Worm (Caenorhabditis elegans): ENCODE measurements around the gene icl-1.

The icl-1 gene

ce11 chrV:712882-713281 is 14.9 kb downstream of the icl-1 start, which contains the start of gene cyp-33C11:
Gene cyp-33C11 (minus strand): TSS chrV:712982.
- no peak for TF ChIP-seq him-1 (tag; optimal IDR thresholded peaks at IDR 0.05)

DNA sequence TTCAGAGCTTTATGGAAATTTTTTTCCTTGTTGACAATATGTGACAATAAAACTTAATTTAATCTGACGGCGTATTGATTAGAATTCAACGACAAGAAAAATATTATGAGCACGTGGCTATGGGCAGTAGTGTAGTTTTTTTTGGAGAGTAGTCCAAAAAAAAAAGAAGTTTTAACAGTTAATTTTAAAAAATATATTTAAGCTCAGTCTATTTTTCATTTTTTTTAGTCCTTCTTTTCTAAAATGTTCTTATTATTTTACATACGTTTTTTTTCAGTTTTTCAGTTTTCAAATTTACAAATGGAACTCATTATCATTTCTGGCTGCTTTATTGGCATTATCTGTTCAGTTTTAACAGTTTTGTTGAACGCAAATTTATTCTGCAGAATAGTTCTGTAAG is 19.0 kb downstream of the icl-1 start, which contains the start of gene srbc-39:
Gene srbc-39, plus strand, starts transcription at position 301 of the 400 bp plus-strand sequence.
- TF ChIP-seq W03F9.2 (tag; optimal IDR thresholded peaks at IDR 0.05) (no peak), dao-5 (tag; optimal IDR thresholded peaks at IDR 0.05) (no peak), him-1 (tag; optimal IDR thresholded peaks at IDR 0.05) (no peak)

DNA sequence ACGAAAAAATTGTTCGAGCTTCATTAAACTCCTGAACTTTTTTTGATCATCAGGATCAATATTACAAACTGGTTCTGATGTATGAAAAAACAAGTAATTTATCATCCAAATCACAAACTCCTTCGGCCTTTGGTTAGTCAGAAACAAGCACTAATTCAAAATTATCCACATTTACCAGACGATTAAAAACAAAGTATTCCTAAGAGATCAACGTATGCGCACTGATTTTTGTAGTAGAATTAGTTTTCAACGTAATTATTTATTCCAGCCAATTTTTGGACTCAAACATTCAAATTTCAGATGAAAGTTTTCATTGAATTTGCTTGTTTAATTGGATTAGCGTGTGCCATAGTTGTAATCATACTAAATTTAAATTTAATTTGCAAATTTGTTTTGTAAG is 20.9 kb downstream of the icl-1 start, which contains the start of gene srbc-38:
Gene srbc-38, plus strand, starts transcription at position 301 of the 400 bp plus-strand sequence.
- TF ChIP-seq W03F9.2 (tag; optimal IDR thresholded peaks at IDR 0.05) (no peak), him-1 (tag; optimal IDR thresholded peaks at IDR 0.05) (no peak), dao-5 (tag; optimal IDR thresholded peaks at IDR 0.05) (no peak)

DNA sequence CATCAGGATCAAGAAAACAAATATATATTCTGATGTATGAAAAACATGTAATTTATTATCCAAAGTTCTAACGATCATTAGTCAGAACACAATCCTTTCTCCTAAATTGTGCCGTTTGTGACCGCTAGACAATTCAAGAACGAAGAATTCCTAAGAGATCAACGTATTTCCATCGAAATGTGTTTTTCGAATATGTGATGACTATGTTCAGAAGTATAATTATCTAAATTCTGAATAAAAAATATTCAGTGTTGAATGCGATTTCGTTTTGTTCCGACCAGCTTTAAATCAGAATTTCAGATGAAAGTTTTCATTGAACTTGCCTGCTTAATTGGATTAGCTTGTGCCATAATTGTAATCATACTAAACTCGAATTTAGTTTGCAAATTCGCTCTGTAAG is 25.5 kb downstream of the icl-1 start, which contains the start of gene srbc-37:
Gene srbc-37, plus strand, starts transcription at position 301 of the 400 bp plus-strand sequence.
- no peak for TF ChIP-seq dao-5 (tag; optimal IDR thresholded peaks at IDR 0.05)

DNA sequence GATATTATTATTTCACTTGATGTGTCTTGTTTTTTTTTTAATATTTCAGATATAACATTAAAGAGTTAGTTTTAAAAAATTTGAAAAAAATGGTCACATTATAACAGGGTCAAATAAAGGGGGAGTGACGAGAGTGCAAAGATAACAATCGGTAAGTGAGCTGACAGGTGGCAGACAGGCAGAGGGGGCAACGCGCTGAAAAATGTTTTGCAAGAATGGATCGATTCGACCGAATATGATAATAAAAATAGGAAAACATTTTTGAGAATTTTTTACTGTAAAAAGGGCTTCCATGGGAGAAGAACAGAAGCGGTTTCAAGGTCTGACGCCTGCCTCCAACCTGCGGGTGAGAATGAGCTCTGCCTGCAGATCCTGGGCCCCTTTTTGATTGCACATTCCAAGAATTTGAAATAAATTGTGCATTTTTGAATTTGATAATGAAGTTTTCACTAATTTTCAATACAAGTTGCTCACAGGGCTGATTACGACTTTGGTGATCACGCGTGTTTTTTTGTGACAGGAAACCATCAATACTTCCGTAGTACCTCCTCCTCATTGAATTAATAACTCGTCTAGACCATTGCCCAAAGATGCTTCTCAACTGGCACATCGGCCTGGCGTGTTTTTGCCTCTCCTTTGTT is 28.2 kb downstream of the icl-1 start, which contains the start of the genes ugt-29 and srx-5:
Gene ugt-29, minus strand, starts transcription at position 101 of the 641 bp plus-strand sequence.
Gene srx-5, plus strand, starts transcription at position 591 of the 641 bp plus-strand sequence.
- TF ChIP-seq W03F9.2 (tag; optimal IDR thresholded peaks at IDR 0.05) (no peak), him-1 (tag; optimal IDR thresholded peaks at IDR 0.05) (no peak), dao-5 (tag; optimal IDR thresholded peaks at IDR 0.05) (no peak)

DNA sequence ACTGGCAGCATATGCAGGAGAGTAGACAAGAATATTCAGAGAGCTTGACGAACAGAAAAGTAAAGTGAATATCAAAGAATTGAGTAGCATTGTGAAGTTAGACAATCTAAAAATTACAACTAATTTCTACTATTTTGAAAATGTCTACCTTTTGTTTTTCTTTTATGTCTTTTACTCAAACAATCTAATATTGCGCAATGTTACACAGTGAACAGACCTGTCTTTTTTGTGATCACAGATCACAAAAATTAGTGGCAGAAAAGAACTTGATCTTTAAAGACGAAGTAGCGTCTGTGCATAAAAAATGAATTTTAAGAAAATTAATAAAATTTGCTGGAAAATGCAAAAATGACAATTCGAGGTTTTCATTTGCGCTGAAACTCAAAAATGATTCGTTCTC is 28.8 kb downstream of the icl-1 start:
- TF ChIP-seq him-1 (tag; optimal IDR thresholded peaks at IDR 0.05) (no peak), W03F9.2 (tag; optimal IDR thresholded peaks at IDR 0.05) (no peak), dao-5 (tag; optimal IDR thresholded peaks at IDR 0.05) (no peak)

DNA sequence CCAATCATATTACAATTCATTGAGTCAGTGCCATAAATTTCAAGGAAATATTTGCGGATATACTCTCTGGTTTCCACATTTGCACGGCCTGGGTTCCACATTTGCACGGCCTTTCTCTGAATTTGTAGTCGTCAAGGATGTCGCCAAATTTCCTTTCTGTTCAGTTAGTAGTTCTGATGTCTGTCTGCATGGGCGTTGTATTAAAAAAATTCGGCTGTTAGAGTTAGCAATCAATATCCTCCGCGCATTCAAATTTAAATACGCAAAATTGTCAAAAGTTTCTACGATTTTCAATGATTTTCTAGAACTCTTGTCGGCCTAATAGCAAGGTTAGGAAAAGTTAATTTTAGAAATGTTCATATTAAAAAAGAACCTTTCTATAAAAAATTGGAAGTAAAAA is 31.9 kb downstream of the icl-1 start, which contains the start of gene srj-52:
Gene srj-52, minus strand, starts transcription at position 101 of the 400 bp plus-strand sequence.
- TF ChIP-seq him-1 (tag; optimal IDR thresholded peaks at IDR 0.05) (no peak), W03F9.2 (tag; optimal IDR thresholded peaks at IDR 0.05) (no peak), dao-5 (tag; optimal IDR thresholded peaks at IDR 0.05) (no peak)

- no peak for TF ChIP-seq W03F9.2 (tag; optimal IDR thresholded peaks at IDR 0.05)
- TF ChIP-seq him-1 (tag; optimal IDR thresholded peaks at IDR 0.05) = no peak
- TF ChIP-seq dao-5 (tag; optimal IDR thresholded peaks at IDR 0.05) = no peak
Measured at ce11 chrV:694625-695024, 33.2 kb downstream of the icl-1 start, which contains the start of gene srj-53. Gene srj-53 (minus strand): TSS chrV:694725.

ce11 chrV:692720-693422 is 34.9 kb downstream of the icl-1 start, which contains the start of gene srx-4:
Gene srx-4 (minus strand): TSS chrV:692770.
- TF ChIP-seq dao-5 (tag; optimal IDR thresholded peaks at IDR 0.05) (no peak), W03F9.2 (tag; optimal IDR thresholded peaks at IDR 0.05) (no peak)

- no peak for TF ChIP-seq him-1 (tag; optimal IDR thresholded peaks at IDR 0.05)
- TF ChIP-seq dao-5 (tag; optimal IDR thresholded peaks at IDR 0.05) = no peak
- TF ChIP-seq W03F9.2 (tag; optimal IDR thresholded peaks at IDR 0.05) = no peak
Measured at ce11 chrV:689538-689937, 38.3 kb downstream of the icl-1 start.

ce11 chrV:687384-687783 is 40.4 kb downstream of the icl-1 start, which contains the start of gene H25P19.1:
Gene H25P19.1 (plus strand): TSS chrV:687684.
- TF ChIP-seq W03F9.2 (tag; optimal IDR thresholded peaks at IDR 0.05) (no peak), him-1 (tag; optimal IDR thresholded peaks at IDR 0.05) (no peak), dao-5 (tag; optimal IDR thresholded peaks at IDR 0.05) (no peak)

DNA sequence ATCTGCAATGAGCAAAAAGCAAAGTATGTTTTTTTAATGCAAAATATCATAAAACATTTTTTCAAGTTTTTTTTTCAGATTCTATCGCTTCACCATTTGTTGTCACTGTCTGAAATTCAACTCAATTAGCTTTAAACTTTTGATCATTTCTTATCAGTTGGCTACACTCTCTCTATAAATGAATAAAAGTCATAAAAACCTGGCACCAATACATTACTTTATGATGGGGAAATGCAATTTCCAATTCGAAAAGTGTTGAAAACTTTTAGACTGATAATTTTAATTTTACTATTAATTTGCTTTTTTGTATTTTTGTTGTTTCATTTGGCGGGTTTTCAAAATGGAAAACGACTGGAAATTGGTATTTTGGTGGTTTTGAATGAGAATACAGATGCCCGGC is 43.9 kb downstream of the icl-1 start, which contains the start of gene F31F4.1:
Gene F31F4.1, plus strand, starts transcription at position 203 of the 400 bp plus-strand sequence.
- TF ChIP-seq dao-5 (tag; optimal IDR thresholded peaks at IDR 0.05) = no peak
- TF ChIP-seq W03F9.2 (tag; optimal IDR thresholded peaks at IDR 0.05) = no peak
- no peak for TF ChIP-seq him-1 (tag; optimal IDR thresholded peaks at IDR 0.05)

- TF ChIP-seq him-1 (tag; optimal IDR thresholded peaks at IDR 0.05) = no peak
- no peak for TF ChIP-seq W03F9.2 (tag; optimal IDR thresholded peaks at IDR 0.05)
- no peak for TF ChIP-seq dao-5 (tag; optimal IDR thresholded peaks at IDR 0.05)
Measured at ce11 chrV:682031-682430, 45.8 kb downstream of the icl-1 start, which contains the start of gene srx-23. Gene srx-23 (plus strand): TSS chrV:682331.

DNA sequence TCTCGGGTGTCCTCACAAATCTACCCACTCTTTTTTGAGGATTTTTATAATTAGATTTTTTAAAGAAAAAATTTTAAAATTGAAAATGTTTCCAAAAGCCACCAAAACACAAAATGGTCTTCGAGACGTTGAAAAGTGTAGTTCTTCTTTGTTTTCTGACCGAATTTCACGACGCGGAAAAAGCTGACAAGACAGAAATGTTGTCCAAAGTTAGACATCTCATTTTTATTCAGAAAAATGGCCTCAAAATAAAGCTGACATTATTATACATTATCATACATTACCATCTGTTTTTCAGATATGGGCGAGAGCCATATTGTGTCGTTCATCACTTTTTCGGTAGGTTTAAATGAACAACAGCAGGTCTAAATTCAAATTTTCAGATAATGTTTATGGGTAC is 48.1 kb downstream of the icl-1 start, which contains the start of gene srx-22:
Gene srx-22, plus strand, starts transcription at position 301 of the 400 bp plus-strand sequence.
- TF ChIP-seq dao-5 (tag; optimal IDR thresholded peaks at IDR 0.05) = no peak
- TF ChIP-seq him-1 (tag; optimal IDR thresholded peaks at IDR 0.05) = no peak
- no peak for TF ChIP-seq W03F9.2 (tag; optimal IDR thresholded peaks at IDR 0.05)
